Worm (Caenorhabditis elegans): ENCODE measurements around the gene C54E4.4.

Gene C54E4.4

DNA sequence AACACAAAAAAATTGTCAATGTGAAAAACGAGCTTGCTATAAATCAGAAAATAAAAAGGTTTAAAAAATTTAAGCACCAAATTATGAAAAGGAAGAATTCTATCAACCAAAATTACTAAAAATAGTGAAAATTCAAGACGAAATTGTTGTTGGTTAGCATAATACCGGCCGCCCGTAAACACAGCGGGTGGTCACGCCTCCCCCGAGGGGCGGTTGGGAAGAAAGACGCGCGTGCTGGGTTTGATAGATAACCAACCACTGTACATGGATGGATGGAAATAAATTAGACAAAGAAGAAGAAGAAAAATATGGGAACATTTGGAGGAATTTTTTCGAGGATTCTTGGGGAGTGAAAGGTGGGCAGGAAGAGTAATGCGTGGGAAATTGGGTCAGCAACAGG is 26.1 kb downstream of the C54E4.4 start:
- TF ChIP-seq him-1 (tag; optimal IDR thresholded peaks at IDR 0.05) (no peak), W03F9.2 (tag; optimal IDR thresholded peaks at IDR 0.05) (no peak), dao-5 (tag; optimal IDR thresholded peaks at IDR 0.05) (no peak)

- TF ChIP-seq dao-5 (tag; optimal IDR thresholded peaks at IDR 0.05) (no peak), him-1 (tag; optimal IDR thresholded peaks at IDR 0.05) (no peak), W03F9.2 (tag; optimal IDR thresholded peaks at IDR 0.05) (no peak)
Observed at ce11 chrIV:2140543-2140942, 27.9 kb downstream of the C54E4.4 start, which contains the start of gene C54E4.12. Gene C54E4.12, minus strand, starts transcription at chrIV:2140643.

DNA sequence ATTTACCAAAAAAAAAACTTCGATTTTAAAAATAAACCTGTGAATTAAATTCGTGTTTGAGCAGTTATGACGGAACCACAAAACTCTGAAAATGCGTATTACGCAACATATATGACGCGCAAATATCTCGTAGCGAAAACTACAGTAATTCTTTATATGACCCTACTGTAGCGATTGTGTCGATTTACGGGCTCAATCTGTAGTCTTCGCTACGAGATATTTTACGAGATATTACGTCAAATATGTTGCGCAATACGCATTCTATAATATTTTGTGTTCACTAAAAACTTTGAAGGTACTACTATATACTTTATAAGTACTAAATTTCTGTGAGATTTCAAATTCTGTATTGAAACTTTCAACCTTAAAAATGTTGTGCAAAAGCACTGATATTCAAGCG is 30.9 kb downstream of the C54E4.4 start:
- TF ChIP-seq dao-5 (tag; optimal IDR thresholded peaks at IDR 0.05) (no peak), W03F9.2 (tag; optimal IDR thresholded peaks at IDR 0.05) (no peak), him-1 (tag; optimal IDR thresholded peaks at IDR 0.05) (no peak)

DNA sequence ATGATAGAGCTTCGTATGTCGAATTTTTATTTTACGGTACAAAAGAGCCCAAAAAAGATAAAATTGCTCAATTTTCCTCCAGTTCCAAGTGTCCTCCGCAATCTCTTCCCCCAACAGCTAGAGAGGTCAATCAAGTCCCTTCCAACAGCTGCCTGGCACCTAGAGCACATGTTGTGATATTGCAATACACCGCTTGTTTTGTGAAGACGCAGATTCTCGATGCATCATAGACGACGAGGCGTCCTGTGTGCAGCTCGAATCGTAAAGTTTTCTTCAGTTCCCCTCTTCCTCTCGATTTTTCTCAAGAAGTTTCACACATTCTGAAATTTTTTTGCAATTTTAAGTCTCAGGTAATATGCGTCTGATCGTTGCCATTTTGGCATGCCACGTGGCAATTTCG is 31.8 kb downstream of the C54E4.4 start, which contains the start of gene test-1:
Gene test-1 (plus strand): TSS at position 345 of the 400 bp plus-strand sequence.
- TF ChIP-seq W03F9.2 (tag; optimal IDR thresholded peaks at IDR 0.05) (no peak), him-1 (tag; optimal IDR thresholded peaks at IDR 0.05) (no peak), dao-5 (tag; optimal IDR thresholded peaks at IDR 0.05) (no peak)

ce11 chrIV:2133431-2133940 is 34.9 kb downstream of the C54E4.4 start, which contains the start of gene C23H5.12:
Gene C23H5.12, plus strand, starts transcription at chrIV:2133481.
- no peak for TF ChIP-seq W03F9.2 (tag; optimal IDR thresholded peaks at IDR 0.05)
- TF ChIP-seq dao-5 (tag; optimal IDR thresholded peaks at IDR 0.05) = no peak
- no peak for TF ChIP-seq him-1 (tag; optimal IDR thresholded peaks at IDR 0.05)

DNA sequence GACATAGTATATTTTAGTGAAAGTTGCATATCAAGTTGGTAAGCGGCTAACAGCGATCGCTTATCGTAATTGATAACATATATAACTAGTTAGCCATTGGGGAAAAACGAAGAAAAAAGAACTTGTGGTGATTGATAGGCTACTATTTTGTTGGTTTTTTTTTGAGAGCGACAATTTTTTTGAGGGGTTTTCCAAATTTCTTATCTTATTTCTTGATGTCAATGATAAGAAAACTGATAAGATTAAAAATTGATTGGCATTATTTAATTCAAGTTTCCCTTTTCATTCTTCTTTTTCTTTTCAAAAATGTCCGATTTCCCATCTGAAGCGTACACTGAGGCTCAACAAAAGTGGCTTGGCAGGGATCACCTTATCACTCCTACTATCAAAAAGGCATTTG is 37.7 kb downstream of the C54E4.4 start, which contains the start of gene prmt-6:
Gene prmt-6 (plus strand): TSS at position 252 of the 400 bp plus-strand sequence.
- TF ChIP-seq him-1 (tag; optimal IDR thresholded peaks at IDR 0.05) (no peak), W03F9.2 (tag; optimal IDR thresholded peaks at IDR 0.05) (no peak), dao-5 (tag; optimal IDR thresholded peaks at IDR 0.05) (no peak)

ce11 chrIV:2128761-2129160 is 39.7 kb downstream of the C54E4.4 start, which contains the start of gene grl-20:
Gene grl-20, minus strand, starts transcription at chrIV:2128861.
- TF ChIP-seq W03F9.2 (tag; optimal IDR thresholded peaks at IDR 0.05) (no peak), him-1 (tag; optimal IDR thresholded peaks at IDR 0.05) (no peak), dao-5 (tag; optimal IDR thresholded peaks at IDR 0.05) (no peak)

DNA sequence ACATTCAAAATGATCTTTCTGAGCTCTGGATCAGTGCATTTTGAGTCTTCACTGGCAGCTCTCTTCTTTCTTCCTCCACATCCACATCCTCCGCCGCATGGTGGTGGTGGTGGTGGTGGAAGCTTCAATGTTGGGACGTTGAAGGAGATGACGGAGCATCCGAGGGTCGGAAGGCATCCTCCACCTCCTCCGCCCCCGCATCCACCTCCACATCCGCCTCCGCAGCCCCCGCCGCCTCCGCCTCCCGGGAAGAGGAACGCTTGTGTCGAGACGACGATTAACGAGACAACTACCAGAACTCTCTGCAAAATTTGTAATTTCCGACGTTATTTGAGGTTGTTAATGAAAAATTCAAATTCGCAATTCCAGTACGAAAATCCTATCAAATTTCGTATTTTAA is 41.0 kb downstream of the C54E4.4 start:
- TF ChIP-seq W03F9.2 (tag; optimal IDR thresholded peaks at IDR 0.05) (no peak), him-1 (tag; optimal IDR thresholded peaks at IDR 0.05) (no peak), dao-5 (tag; optimal IDR thresholded peaks at IDR 0.05) (no peak)

DNA sequence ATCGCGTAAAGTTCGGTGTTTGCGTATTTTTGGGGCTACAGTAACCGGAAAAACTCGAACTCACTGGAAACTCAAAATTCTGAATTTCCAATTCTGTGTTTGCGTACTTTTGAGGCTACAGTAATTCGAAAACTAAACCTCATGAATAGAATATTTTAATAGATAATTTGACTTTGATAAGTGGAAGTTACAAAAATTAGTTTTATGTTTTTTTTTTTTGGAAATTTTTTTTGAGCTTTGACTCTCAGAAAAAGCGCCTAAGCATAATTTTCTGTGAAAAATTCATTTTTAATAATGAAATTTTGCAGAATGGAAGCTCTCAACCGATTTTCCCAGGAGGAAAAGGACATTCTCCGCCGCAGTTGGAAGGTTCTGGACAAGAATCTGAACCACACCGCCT is 45.9 kb downstream of the C54E4.4 start, which contains the start of gene glb-7:
Gene glb-7 (plus strand): TSS at position 301 of the 400 bp plus-strand sequence.
- TF ChIP-seq him-1 (tag; optimal IDR thresholded peaks at IDR 0.05) = no peak
- no peak for TF ChIP-seq dao-5 (tag; optimal IDR thresholded peaks at IDR 0.05)
- TF ChIP-seq W03F9.2 (tag; optimal IDR thresholded peaks at IDR 0.05) = no peak

ce11 chrIV:2117268-2117667 is 51.1 kb downstream of the C54E4.4 start:
- TF ChIP-seq him-1 (tag; optimal IDR thresholded peaks at IDR 0.05) = no peak

DNA sequence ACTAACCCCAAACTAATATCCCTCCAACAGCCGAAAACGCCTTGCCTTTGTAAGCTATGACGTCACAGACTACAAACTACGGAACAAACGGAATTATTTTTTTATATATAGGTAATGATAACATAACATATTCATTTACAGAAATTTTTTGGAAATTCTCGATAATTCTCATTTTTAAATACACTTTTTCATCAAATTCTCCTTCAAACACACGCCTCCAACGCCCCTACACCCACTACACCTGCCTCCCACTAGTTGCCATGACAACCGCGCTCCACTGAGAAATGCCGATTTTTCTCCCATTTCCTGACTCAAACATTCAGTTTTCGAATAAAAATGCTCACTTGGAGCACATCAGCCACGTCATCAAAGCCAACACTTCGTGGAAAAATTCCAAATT is 54.1 kb downstream of the C54E4.4 start, which contains the start of gene xbx-4:
Gene xbx-4 (plus strand): TSS at position 301 of the 400 bp plus-strand sequence.
- TF ChIP-seq dao-5 (tag; optimal IDR thresholded peaks at IDR 0.05) (no peak), him-1 (tag; optimal IDR thresholded peaks at IDR 0.05) (no peak)

DNA sequence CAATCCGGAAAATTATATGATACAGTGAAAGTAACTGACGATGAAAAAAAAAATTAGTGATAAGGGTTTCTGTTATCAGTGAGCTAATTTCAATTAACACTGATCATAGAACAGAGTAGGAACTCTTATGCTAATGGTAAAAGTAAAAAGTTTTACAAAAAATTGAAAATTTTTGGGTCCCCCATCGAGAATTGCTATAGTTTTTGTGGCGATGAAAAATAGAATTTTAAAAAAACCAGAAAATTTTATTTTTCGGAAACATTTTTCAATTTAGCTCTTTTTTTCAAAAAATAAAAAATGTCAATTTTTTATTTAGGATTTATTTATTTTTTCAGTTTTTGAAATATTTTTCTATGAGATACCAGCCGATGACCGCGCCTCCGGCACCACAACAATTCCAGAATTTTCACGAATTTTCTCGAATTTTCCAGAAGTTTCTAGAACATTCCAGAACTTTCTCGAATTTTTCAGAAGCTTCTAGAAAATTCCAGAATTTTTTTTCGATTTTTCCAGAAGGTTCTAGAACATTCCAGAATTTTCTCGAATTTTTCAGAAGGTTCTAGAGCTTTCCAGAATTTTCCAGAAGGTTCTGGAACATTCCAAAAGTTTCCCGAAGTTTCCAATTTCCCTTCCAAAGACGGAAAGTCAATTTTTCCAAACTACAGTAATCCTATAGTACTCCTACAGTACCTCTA is 54.9 kb downstream of the C54E4.4 start, which contains the start of gene C23H5.8:
Gene C23H5.8 (minus strand): TSS at position 51 of the 695 bp plus-strand sequence.
- no peak for TF ChIP-seq dao-5 (tag; optimal IDR thresholded peaks at IDR 0.05)
- TF ChIP-seq him-1 (tag; optimal IDR thresholded peaks at IDR 0.05) = no peak
- no peak for TF ChIP-seq W03F9.2 (tag; optimal IDR thresholded peaks at IDR 0.05)

ce11 chrIV:2111300-2111874 is 57.0 kb downstream of the C54E4.4 start, which contains the start of gene che-6:
Gene che-6, minus strand, starts transcription at chrIV:2111408.
- TF ChIP-seq dao-5 (tag; optimal IDR thresholded peaks at IDR 0.05) (no peak), him-1 (tag; optimal IDR thresholded peaks at IDR 0.05) (no peak), W03F9.2 (tag; optimal IDR thresholded peaks at IDR 0.05) (no peak)

All from whole organism, L4/young adult.